Worm (Caenorhabditis elegans): ENCODE data around the gene dct-14.

ce11 chrV:20485285-20485684 lies 15.0 kb downstream of the dct-14 start, which contains the start of gene dhcr-7:
- no peak for TF ChIP-seq pqm-1 (tag; optimal IDR thresholded peaks at IDR 0.05)
- TF ChIP-seq nhr-25 (tag; optimal IDR thresholded peaks at IDR 0.05; ENCODE audit: borderline replicate concordance, insufficient read depth) = no peak
- no peak for TF ChIP-seq snpc-4 (tag; optimal IDR thresholded peaks at IDR 0.05)
- TF ChIP-seq ces-1 (GFP tag; optimal IDR thresholded peaks at IDR 0.05) = no peak
- no peak for TF ChIP-seq nhr-10 (tag; optimal IDR thresholded peaks at IDR 0.05)
- no peak for TF ChIP-seq fkh-10 (GFP tag; optimal IDR thresholded peaks at IDR 0.05)
- TF ChIP-seq pha-4 (GFP tag; IDR thresholded peaks at IDR 0.05) = no peak
- no peak for TF ChIP-seq pha-4 (tag; optimal IDR thresholded peaks at IDR 0.05)
- TF ChIP-seq spr-3 (GFP tag; optimal IDR thresholded peaks at IDR 0.05) = no peak
- no peak for TF ChIP-seq mdl-1 (tag; optimal IDR thresholded peaks at IDR 0.05)
- TF ChIP-seq fos-1 (tag; optimal IDR thresholded peaks at IDR 0.05) = no peak
- TF ChIP-seq nhr-77 (tag; optimal IDR thresholded peaks at IDR 0.05) = no peak
- no peak for TF ChIP-seq unc-130 (GFP tag; optimal IDR thresholded peaks at IDR 0.05)
- TF ChIP-seq ceh-82 (tag; optimal IDR thresholded peaks at IDR 0.05) = no peak
- TF ChIP-seq mes-2 (tag; optimal IDR thresholded peaks at IDR 0.05; ENCODE audit: poor library complexity, severe bottlenecking) = no peak

Measured in whole organism, L4 larva.